Fruit fly (Drosophila melanogaster) whole organism, embryonic: ENCODE measurements around the gene geko.

Experiments
- Atf3 ChIP-seq: fragments of 200-800 bp; sonication (Bioruptor generic); optimal IDR thresholded peaks from 3 replicates; lab custom pipeline; 2016; ENCODE audit warnings: missing biosample characterization, missing genetic modification characterization
- Bgb ChIP-seq: fragments of 200-800 bp; sonication (Bioruptor generic); IDR thresholded peaks from 2 replicates; pipeline ENCODE4 v1.3.6; 2022; ENCODE audit warnings: missing biosample characterization, missing genetic modification characterization; ENCODE audit not compliant: partially characterized antibody
- Bteb2 ChIP-seq: fragments of 200-800 bp; sonication (Bioruptor generic); optimal IDR thresholded peaks from 2 replicates; lab custom pipeline; 2016; ENCODE audit warnings: missing biosample characterization, missing genetic modification characterization
- CG10321 ChIP-seq: fragments of 200-800 bp; sonication (Bioruptor generic); IDR thresholded peaks from 2 replicates; pipeline ENCODE4 v1.3.6; 2022; ENCODE audit warnings: missing biosample characterization, missing genetic modification characterization
- CG10431 ChIP-seq: fragments of 200-800 bp; sonication (Bioruptor generic); optimal IDR thresholded peaks from 3 replicates; lab custom pipeline; 2018; ENCODE audit warnings: missing biosample characterization, mild to moderate bottlenecking, missing genetic modification characterization
- CG10959 ChIP-seq: fragments of 200-800 bp; sonication (Bioruptor generic); IDR thresholded peaks from 2 replicates; pipeline ENCODE4 v1.3.6; 2022; ENCODE audit warnings: missing biosample characterization, missing genetic modification characterization
- CG11247 ChIP-seq: fragments of 200-800 bp; sonication (Bioruptor generic); IDR thresholded peaks from 2 replicates; pipeline ENCODE4 v1.3.6; 2022; ENCODE audit warnings: missing biosample characterization, missing genetic modification characterization
- CG11723 ChIP-seq: fragments of 200-800 bp; sonication (Bioruptor generic); optimal IDR thresholded peaks from 2 replicates; lab custom pipeline; 2017; ENCODE audit warnings: missing biosample characterization, mild to moderate bottlenecking, missing genetic modification characterization
- CG12071 ChIP-seq: fragments of 200-800 bp; sonication (Bioruptor generic); optimal IDR thresholded peaks from 3 replicates; lab custom pipeline; 2018; ENCODE audit warnings: missing biosample characterization, mild to moderate bottlenecking, missing genetic modification characterization
- CG13775 ChIP-seq: fragments of 200-800 bp; sonication (Bioruptor generic); optimal IDR thresholded peaks from 3 replicates; lab custom pipeline; 2017; ENCODE audit warnings: missing biosample characterization, mild to moderate bottlenecking, missing genetic modification characterization
- CG13894 ChIP-seq: fragments of 200-800 bp; sonication (Bioruptor generic); optimal IDR thresholded peaks from 3 replicates; lab custom pipeline; 2018; ENCODE audit warnings: missing biosample characterization, mild to moderate bottlenecking, missing genetic modification characterization, moderate library complexity
- CG15601 ChIP-seq: fragments of 200-800 bp; sonication (Bioruptor generic); optimal IDR thresholded peaks from 3 replicates; lab custom pipeline; 2019; ENCODE audit warnings: missing biosample characterization, mild to moderate bottlenecking, missing genetic modification characterization, moderate library complexity
- CG1603 ChIP-seq: fragments of 200-800 bp; sonication (Bioruptor generic); optimal IDR thresholded peaks from 2 replicates; lab custom pipeline; 2019; ENCODE audit warnings: missing biosample characterization, mild to moderate bottlenecking, missing genetic modification characterization, moderate library complexity
- CG18011 ChIP-seq: fragments of 200-800 bp; sonication (Bioruptor generic); optimal IDR thresholded peaks from 2 replicates; lab custom pipeline; 2017; ENCODE audit warnings: missing biosample characterization, missing genetic modification characterization, mild to moderate bottlenecking, moderate library complexity, missing genotype
- CG18476 ChIP-seq: fragments of 200-800 bp; sonication (Bioruptor generic); optimal IDR thresholded peaks from 2 replicates; lab custom pipeline; 2016; ENCODE audit warnings: missing biosample characterization, mild to moderate bottlenecking, missing genetic modification characterization
- CG2202 ChIP-seq: fragments of 200-800 bp; sonication (Bioruptor generic); optimal IDR thresholded peaks from 2 replicates; lab custom pipeline; 2018; ENCODE audit warnings: missing biosample characterization, mild to moderate bottlenecking, missing genetic modification characterization
- CG30431 ChIP-seq: fragments of 200-800 bp; sonication (Bioruptor generic); optimal IDR thresholded peaks from 2 replicates; lab custom pipeline; 2017; ENCODE audit warnings: missing biosample characterization, missing genetic modification characterization
- CG3065 ChIP-seq: fragments of 200-800 bp; sonication (Bioruptor generic); optimal IDR thresholded peaks from 2 replicates; lab custom pipeline; 2016; ENCODE audit warnings: missing biosample characterization, missing genetic modification characterization
- CG31441 ChIP-seq: fragments of 200-800 bp; sonication (Bioruptor generic); IDR thresholded peaks from 2 replicates; pipeline ENCODE4 v1.3.6; 2022; ENCODE audit warnings: missing biosample characterization, missing genetic modification characterization
- CG32532 ChIP-seq: fragments of 200-800 bp; sonication (Bioruptor generic); IDR thresholded peaks from 2 replicates; pipeline ENCODE4 v1.3.6; 2022; ENCODE audit warnings: missing biosample characterization, missing genetic modification characterization
- CG3995 ChIP-seq: fragments of 200-800 bp; sonication (Bioruptor generic); optimal IDR thresholded peaks from 3 replicates; lab custom pipeline; 2016; ENCODE audit warnings: missing biosample characterization, missing genetic modification characterization
- CG8281 ChIP-seq: fragments of 200-800 bp; sonication (Bioruptor generic); optimal IDR thresholded peaks from 2 replicates; lab custom pipeline; 2018; ENCODE audit warnings: missing biosample characterization, mild to moderate bottlenecking, missing genetic modification characterization, moderate library complexity
- CG9797 ChIP-seq: fragments of 200-800 bp; sonication (Bioruptor generic); optimal IDR thresholded peaks from 3 replicates; lab custom pipeline; 2018; ENCODE audit warnings: missing biosample characterization, mild to moderate bottlenecking, missing genetic modification characterization
- CG9932 ChIP-seq: fragments of 200-800 bp; sonication (Bioruptor generic); IDR thresholded peaks from 2 replicates; pipeline ENCODE4 v1.3.6; 2022; ENCODE audit warnings: missing biosample characterization, missing genetic modification characterization
- CTCF ChIP-seq: fragments of 200-800 bp; sonication (Bioruptor generic); optimal IDR thresholded peaks from 2 replicates; lab custom pipeline; 2017; ENCODE audit warnings: missing biosample characterization, mild to moderate bottlenecking, missing genetic modification characterization, moderate library complexity
- Deaf1 ChIP-seq: fragments of 200-800 bp; optimal IDR thresholded peaks from 3 replicates; lab custom pipeline; 2019; ENCODE audit warnings: missing biosample characterization, mild to moderate bottlenecking, missing genetic modification characterization, moderate library complexity
- Ets97D ChIP-seq: fragments of 200-800 bp; sonication (Bioruptor generic); optimal IDR thresholded peaks from 3 replicates; lab custom pipeline; 2016; ENCODE audit warnings: missing biosample characterization, missing genetic modification characterization
- Fer1 ChIP-seq: fragments of 200-800 bp; sonication (Bioruptor generic); optimal IDR thresholded peaks from 2 replicates; lab custom pipeline; 2017; ENCODE audit warnings: missing biosample characterization, mild to moderate bottlenecking, missing genetic modification characterization
- Hr78 ChIP-seq, 2 experiments: fragments of 200-800 bp in 1 of 2; fragments of >200 bp in 1 of 2; sonication (Bioruptor generic) in 1 of 2; optimal IDR thresholded peaks; 2 replicates each; lab custom pipeline; 2017 to 2019; ENCODE audit warnings: missing biosample characterization in 2 of 2, missing genetic modification characterization in 2 of 2, mild to moderate bottlenecking in 1 of 2, moderate library complexity in 1 of 2
- Myb ChIP-seq: fragments of 200-800 bp; sonication (Bioruptor generic); optimal IDR thresholded peaks from 2 replicates; lab custom pipeline; 2016; ENCODE audit warnings: missing biosample characterization, missing genetic modification characterization
- NC2β ChIP-seq: fragments of 200-800 bp; sonication (Bioruptor generic); optimal IDR thresholded peaks from 2 replicates; lab custom pipeline; 2016; ENCODE audit warnings: missing biosample characterization, missing genetic modification characterization
- Nf-YB ChIP-seq: fragments of 200-800 bp; sonication (Bioruptor generic); optimal IDR thresholded peaks from 3 replicates; lab custom pipeline; 2019; ENCODE audit warnings: missing biosample characterization, mild to moderate bottlenecking, missing genetic modification characterization, moderate library complexity
- Sox100B ChIP-seq: fragments of 200-800 bp; sonication (Bioruptor generic); optimal IDR thresholded peaks from 3 replicates; lab custom pipeline; 2018; ENCODE audit warnings: missing biosample characterization, mild to moderate bottlenecking, missing genetic modification characterization
- Sox102F ChIP-seq: fragments of 200-800 bp; sonication (Bioruptor generic); optimal IDR thresholded peaks from 2 replicates; lab custom pipeline; 2018; ENCODE audit warnings: missing biosample characterization, mild to moderate bottlenecking, missing genetic modification characterization, moderate library complexity
- TFAM ChIP-seq: fragments of 200-800 bp; sonication (Bioruptor generic); optimal IDR thresholded peaks from 2 replicates; lab custom pipeline; 2017; ENCODE audit warnings: missing biosample characterization, missing genetic modification characterization, inconsistent platforms
- Trl ChIP-seq, 3 experiments: fragments of >200 bp in 2 of 3; fragments of 200-800 bp in 1 of 3; sonication (Bioruptor generic) in 1 of 3; optimal IDR thresholded peaks; 2 replicates in 1 of 3; 3 replicates in 2 of 3; lab custom pipeline; 2016 to 2017; ENCODE audit warnings: missing biosample characterization in 1 of 3, missing genetic modification characterization in 1 of 3
- Usf ChIP-seq: fragments of 200-800 bp; sonication (Bioruptor generic); optimal IDR thresholded peaks from 2 replicates; lab custom pipeline; 2017; ENCODE audit warnings: missing genotype, missing biosample characterization, missing genetic modification characterization
- amos ChIP-seq: fragments of 200-800 bp; sonication (Bioruptor generic); IDR thresholded peaks from 2 replicates; pipeline ENCODE4 v1.3.6; 2022; ENCODE audit warnings: missing biosample characterization, missing genetic modification characterization; ENCODE audit not compliant: partially characterized antibody
- cato ChIP-seq: fragments of 200-800 bp; sonication (Bioruptor generic); optimal IDR thresholded peaks from 2 replicates; lab custom pipeline; 2016; ENCODE audit warnings: missing biosample characterization, missing genetic modification characterization, borderline replicate concordance
- fd64A ChIP-seq: fragments of 200-800 bp; sonication (Bioruptor generic); optimal IDR thresholded peaks from 3 replicates; lab custom pipeline; 2018; ENCODE audit warnings: missing biosample characterization, mild to moderate bottlenecking, missing genetic modification characterization
- fd96Cb ChIP-seq: fragments of 200-800 bp; sonication (Bioruptor generic); optimal IDR thresholded peaks from 2 replicates; lab custom pipeline; 2018; ENCODE audit warnings: missing biosample characterization, mild to moderate bottlenecking, missing genetic modification characterization, moderate library complexity
- gce ChIP-seq: fragments of 200-800 bp; sonication (Bioruptor generic); IDR thresholded peaks from 3 replicates; pipeline ENCODE4 v1.3.6; 2022; ENCODE audit warnings: missing biosample characterization, missing genetic modification characterization
- gcm ChIP-seq: fragments of 200-800 bp; sonication (Bioruptor generic); optimal IDR thresholded peaks from 2 replicates; lab custom pipeline; 2019; ENCODE audit warnings: missing biosample characterization, mild to moderate bottlenecking, missing genetic modification characterization, moderate library complexity
- ham ChIP-seq: fragments of 200-800 bp; sonication (Bioruptor generic); IDR thresholded peaks from 2 replicates; pipeline ENCODE4 v1.3.6; 2022; ENCODE audit warnings: missing biosample characterization, missing genetic modification characterization
- nmo ChIP-seq: fragments of 200-800 bp; sonication (Bioruptor generic); optimal IDR thresholded peaks from 2 replicates; lab custom pipeline; 2018; ENCODE audit warnings: missing biosample characterization, mild to moderate bottlenecking, missing genetic modification characterization, moderate library complexity
- slou ChIP-seq: fragments of 200-800 bp; sonication (Bioruptor generic); optimal IDR thresholded peaks from 3 replicates; lab custom pipeline; 2016; ENCODE audit warnings: missing biosample characterization, missing genetic modification characterization
- sqz ChIP-seq: fragments of 200-800 bp; sonication (Bioruptor generic); optimal IDR thresholded peaks from 3 replicates; lab custom pipeline; 2018; ENCODE audit warnings: missing biosample characterization, mild to moderate bottlenecking, missing genetic modification characterization
- tin ChIP-seq: fragments of 200-800 bp; sonication (Bioruptor generic); optimal IDR thresholded peaks from 3 replicates; lab custom pipeline; 2016; ENCODE audit warnings: missing biosample characterization, missing genetic modification characterization
- yki ChIP-seq: fragments of >200 bp; optimal IDR thresholded peaks from 3 replicates; lab custom pipeline; 2018
- zfh2 ChIP-seq: fragments of 200-800 bp; sonication (Bioruptor generic); optimal IDR thresholded peaks from 2 replicates; lab custom pipeline; 2016; ENCODE audit warnings: missing biosample characterization, missing genetic modification characterization

The geko gene

dm6 chr3L:18148418-18148973 is 9.3 kb downstream of the geko start, which contains the start of gene CG7330 (continued):
- TF ChIP-seq yki (lab: Kevin White, UChicago), result no peak
- TF ChIP-seq nmo (GFP tag; lab: Kevin White, UChicago), result peak; percentile 94
- TF ChIP-seq CG10959 (GFP tag; lab: Robert Waterston, UW), result no peak
- 0 out of 2 replicates have a peak, but pooled peaks have one; percentile 12 for TF ChIP-seq CG10321
- no peak for TF ChIP-seq Myb
- TF ChIP-seq CG9932 (GFP tag; lab: Robert Waterston, UW), result peak; percentile 81
- peak; percentile 88 for TF ChIP-seq cato
- TF ChIP-seq Bteb2 (GFP tag; lab: Kevin White, UChicago), result peak; percentile 66
- peak; percentile 44 for TF ChIP-seq TFAM (GFP tag; lab: Kevin White, UChicago)
- peak; percentile 98 for TF ChIP-seq Sox102F
- peak; percentile 35; the same call in 1 of the 3 replicates for TF ChIP-seq gce
- no peak for TF ChIP-seq Atf3 (GFP tag; lab: Kevin White, UChicago)
- peak; percentile 28 for TF ChIP-seq CG10431 (GFP tag; lab: Kevin White, UChicago)
- no peak for TF ChIP-seq NC2β (GFP tag; lab: Kevin White, UChicago)
- TF ChIP-seq Sox100B (GFP tag; lab: Kevin White, UChicago), result peak; percentile 98
- peak; percentile 79 for TF ChIP-seq CG12071 (GFP tag; lab: Kevin White, UChicago)
- TF ChIP-seq gcm (GFP tag; lab: Kevin White, UChicago), result peak; percentile 89
- peak; percentile 71 for TF ChIP-seq CG3995 (GFP tag; lab: Kevin White, UChicago)
- peak; percentile 89 for TF ChIP-seq CG11723 (GFP tag; lab: Kevin White, UChicago)
- TF ChIP-seq fd96Cb (tag; lab: Kevin White, UChicago), result peak; percentile 94
- no peak for TF ChIP-seq amos (GFP tag; lab: Robert Waterston, UW)
- no peak for TF ChIP-seq ham (GFP tag; lab: Robert Waterston, UW)
- peak; percentile 85 for TF ChIP-seq Usf (GFP tag; lab: Kevin White, UChicago)
- TF ChIP-seq CG18476, result peak; percentile 32
- TF ChIP-seq CG18011 (GFP tag; lab: Kevin White, UChicago), result peak; percentile 80
- peak; percentile 89 for TF ChIP-seq sqz (GFP tag; lab: Kevin White, UChicago)
- TF ChIP-seq CG15601 (tag; lab: Kevin White, UChicago), result peak; percentile 79
- no peak for TF ChIP-seq Bgb (GFP tag; lab: Robert Waterston, UW)
- peak; percentile 83 for TF ChIP-seq CG13775 (GFP tag; lab: Kevin White, UChicago)
- TF ChIP-seq tin (GFP tag; lab: Kevin White, UChicago), result peak; percentile 87
- peak; percentile 29 for TF ChIP-seq CG13894 (tag; lab: Kevin White, UChicago)
- TF ChIP-seq fd64A (GFP tag; lab: Kevin White, UChicago), result peak; percentile 32
- TF ChIP-seq CG11247 (GFP tag; lab: Robert Waterston, UW), result peak; percentile 77
- TF ChIP-seq Deaf1 (tag; lab: Kevin White, UChicago), result peak; percentile 75
- peak; percentile 69 for TF ChIP-seq zfh2 (GFP tag; lab: Kevin White, UChicago)
- peak; percentile 47 for TF ChIP-seq CG3065 (GFP tag; lab: Kevin White, UChicago)
- peak; percentile 44 for TF ChIP-seq CG1603 (tag; lab: Kevin White, UChicago)
- TF ChIP-seq Fer1 (GFP tag; lab: Kevin White, UChicago), result peak; percentile 95
- peak in 1 of 2 experiments; percentile 82 for TF ChIP-seq Hr78 (GFP tag; optimal IDR thresholded peaks at IDR 0.05; lab: Kevin White, UChicago)
- no peak for TF ChIP-seq CG2202 (tag; lab: Kevin White, UChicago)
- peak; percentile 76 for TF ChIP-seq Nf-YB (GFP tag; lab: Kevin White, UChicago)
- peak; percentile 55 for TF ChIP-seq slou (GFP tag; lab: Kevin White, UChicago)
- peak; percentile 83 for TF ChIP-seq CG8281 (tag; lab: Kevin White, UChicago)
- TF ChIP-seq Trl (optimal IDR thresholded peaks at IDR 0.05; lab: Kevin White, UChicago), result no peak
- TF ChIP-seq Trl (GFP tag; optimal IDR thresholded peaks at IDR 0.05; lab: Kevin White, UChicago), result peak; percentile 26
- TF ChIP-seq CG9797 (GFP tag; lab: Kevin White, UChicago), result no peak
- TF ChIP-seq CG30431 (GFP tag; lab: Kevin White, UChicago), result peak; percentile 71
- peak; percentile 57 for TF ChIP-seq CTCF (GFP tag; lab: Kevin White, UChicago)
- peak; percentile 80 for TF ChIP-seq CG32532 (GFP tag; lab: Robert Waterston, UW)
- TF ChIP-seq CG31441 (GFP tag; lab: Robert Waterston, UW), result peak; percentile 98
- TF ChIP-seq Ets97D (GFP tag; lab: Kevin White, UChicago), result no peak
